Worm (Caenorhabditis elegans) whole organism, midembryonic: ENCODE measurements around the gene F31D5.2.
"Not testable (repeated sequence)": the region's sequence is repeated elsewhere in the genome, so short reads cannot be mapped to it uniquely, and the experiment has no call there.

Experiments used
- T22C8.4 ChIP-seq: fragments of 200-800 bp; sonication (Bioruptor generic); IDR thresholded peaks from 2 replicates; pipeline ENCODE4 v1.3.6; 2022; ENCODE audit warnings: missing genetic modification characterization, missing compliant biosample characterization
- cog-1 ChIP-seq: sonication (generic microtip); optimal IDR thresholded peaks from 2 replicates; lab custom pipeline; 2016; ENCODE audit warnings: missing genetic modification characterization, missing compliant biosample characterization
- flt-1 ChIP-seq: fragments of 200-800 bp; sonication (Bioruptor generic); IDR thresholded peaks from 2 replicates; pipeline ENCODE4 v1.3.6; 2022; ENCODE audit warnings: missing genetic modification characterization, missing compliant biosample characterization
- klf-2 ChIP-seq: fragments of 200-800 bp; sonication (Bioruptor generic); conservative IDR thresholded peaks from 2 replicates; pipeline ENCODE4 v1.3.6; 2022; ENCODE audit warnings: missing genetic modification reagents, missing genetic modification characterization, missing compliant biosample characterization
- med-1 ChIP-seq: sonication (generic microtip); optimal IDR thresholded peaks from 2 replicates; lab custom pipeline; 2017; ENCODE audit warnings: missing genetic modification characterization, mild to moderate bottlenecking, missing compliant biosample characterization, antibody characterized with exemption, missing genetic modification reagents; ENCODE audit not compliant: insufficient read depth
- ref-1 ChIP-seq: fragments of 200-800 bp; sonication (Bioruptor generic); conservative IDR thresholded peaks from 2 replicates; pipeline ENCODE4 v1.3.6; 2022; ENCODE audit warnings: missing genetic modification reagents, missing genetic modification characterization, missing compliant biosample characterization
- tab-1 ChIP-seq: fragments of 200-800 bp; sonication (Bioruptor generic); IDR thresholded peaks from 2 replicates; pipeline ENCODE4 v1.3.6; 2022; ENCODE audit warnings: missing genetic modification characterization, missing compliant biosample characterization
- ztf-23 ChIP-seq: fragments of 200-800 bp; sonication (Bioruptor generic); IDR thresholded peaks from 2 replicates; pipeline ENCODE4 v1.3.6; 2022; ENCODE audit warnings: missing genetic modification reagents, missing genetic modification characterization, missing compliant biosample characterization
- ztf-29 ChIP-seq: fragments of 200-800 bp; sonication (Bioruptor generic); IDR thresholded peaks from 2 replicates; pipeline ENCODE4 v1.3.6; 2022; ENCODE audit warnings: missing genetic modification reagents, missing genetic modification characterization, missing compliant biosample characterization

Gene F31D5.2

DNA sequence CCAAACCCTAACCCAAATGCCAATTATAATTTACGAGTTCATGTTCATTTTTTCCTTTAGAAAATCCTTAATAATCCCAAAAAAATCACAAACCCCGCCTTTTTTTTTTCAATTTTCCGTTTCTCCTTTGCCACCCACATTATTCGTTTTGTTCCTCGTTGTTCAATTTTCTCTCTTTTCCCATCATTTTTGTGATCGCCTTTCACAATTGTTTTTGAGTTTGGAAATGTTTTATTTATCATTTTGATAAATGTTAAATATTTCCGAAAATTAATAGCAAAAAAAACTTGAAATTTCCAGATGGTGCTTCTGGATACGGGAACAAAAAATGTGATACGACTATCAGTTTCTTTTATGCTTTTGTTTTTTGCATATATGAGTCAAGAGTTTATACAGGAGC lies at the start of gene F31D5.2:
TSS of gene F31D5.2 (plus strand) at position 301 of the 400 bp plus-strand sequence.
- TF ChIP-seq ztf-29 (GFP tag; lab: Robert Waterston, UW) (no peak), ztf-23 (GFP tag; lab: Robert Waterston, UW) (no peak), med-1 (no peak), cog-1 (no peak), ref-1 (GFP tag; lab: Robert Waterston, UW) (no peak), tab-1 (no peak), klf-2 (GFP tag; lab: Robert Waterston, UW) (no peak), T22C8.4 (GFP tag; lab: Robert Waterston, UW) (no peak), flt-1 (GFP tag; lab: Robert Waterston, UW) (no peak)

DNA sequence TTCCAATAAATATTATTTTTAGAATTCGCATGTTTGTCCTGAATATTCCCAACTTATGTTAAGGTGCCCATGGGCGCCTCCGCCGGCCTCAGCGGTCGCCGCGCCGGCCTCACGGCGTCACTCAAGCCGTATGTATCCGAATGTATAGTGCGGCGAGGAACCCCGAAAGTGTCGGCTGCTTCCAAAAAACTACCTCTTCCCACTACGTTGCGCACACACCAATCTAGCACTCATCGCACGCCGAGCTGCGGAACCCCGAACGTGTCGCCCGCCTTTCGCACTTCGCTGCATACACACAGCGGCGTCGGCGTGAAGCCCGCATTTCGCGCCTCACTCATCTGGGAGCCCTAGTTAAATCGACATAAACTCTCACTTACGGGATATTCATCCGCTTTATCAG lies 47.6 kb upstream of the F31D5.2 start:
- TF ChIP-seq ref-1 (GFP tag; lab: Robert Waterston, UW) (no peak), T22C8.4 (GFP tag; lab: Robert Waterston, UW) (no peak), klf-2 (GFP tag; lab: Robert Waterston, UW) (no peak), ztf-23 (GFP tag; lab: Robert Waterston, UW) (no peak)

DNA sequence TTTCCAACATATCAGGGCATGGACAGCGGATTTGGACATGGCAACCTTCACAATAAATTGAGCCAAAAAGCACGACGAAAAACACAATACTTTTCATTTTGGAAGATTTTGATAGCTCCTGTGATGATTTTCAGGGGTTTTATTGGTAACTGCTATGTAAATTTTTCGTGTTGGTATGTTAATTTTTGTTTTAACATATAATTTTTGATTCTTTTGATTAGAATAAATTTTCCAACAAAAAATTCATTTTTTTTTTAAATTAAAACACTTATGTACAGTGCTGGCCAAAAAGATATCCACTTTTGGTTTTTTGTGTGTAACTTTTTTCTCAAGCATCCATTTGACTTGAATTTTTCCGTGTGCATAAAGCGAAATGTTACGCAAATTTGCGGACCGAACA lies 47.0 kb upstream of the F31D5.2 start, which contains the start of gene R03H10.4:
TSS of gene R03H10.4 (minus strand) at position 101 of the 400 bp plus-strand sequence.
- TF ChIP-seq T22C8.4 (GFP tag; lab: Robert Waterston, UW); ref-1 (GFP tag; lab: Robert Waterston, UW); cog-1: not testable (repeated sequence)

DNA sequence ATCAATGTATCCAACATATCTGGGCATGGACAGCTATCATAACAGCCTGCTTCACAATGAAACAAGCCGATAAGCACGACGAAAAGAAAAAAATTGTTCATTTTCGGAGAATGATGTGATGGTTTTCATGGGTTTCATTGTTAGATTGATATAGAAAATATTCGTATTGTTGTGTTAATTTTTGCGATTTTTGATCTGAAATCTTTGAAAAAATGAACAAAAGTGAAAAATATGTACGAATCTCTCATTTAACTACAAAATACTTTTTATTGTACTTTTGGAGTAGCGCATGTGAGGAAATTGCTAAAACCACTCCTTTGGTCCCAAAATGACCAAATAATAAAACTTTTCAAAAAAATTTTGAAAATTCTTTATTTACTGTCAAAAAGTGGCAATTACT lies 44.9 kb upstream of the F31D5.2 start, which contains the start of gene R03H10.5:
TSS of gene R03H10.5 (minus strand) at position 101 of the 400 bp plus-strand sequence.
- TF ChIP-seq ref-1 (GFP tag; lab: Robert Waterston, UW) (no peak), ztf-23 (GFP tag; lab: Robert Waterston, UW) (no peak), tab-1 (no peak), med-1 (no peak), cog-1 (no peak)

DNA sequence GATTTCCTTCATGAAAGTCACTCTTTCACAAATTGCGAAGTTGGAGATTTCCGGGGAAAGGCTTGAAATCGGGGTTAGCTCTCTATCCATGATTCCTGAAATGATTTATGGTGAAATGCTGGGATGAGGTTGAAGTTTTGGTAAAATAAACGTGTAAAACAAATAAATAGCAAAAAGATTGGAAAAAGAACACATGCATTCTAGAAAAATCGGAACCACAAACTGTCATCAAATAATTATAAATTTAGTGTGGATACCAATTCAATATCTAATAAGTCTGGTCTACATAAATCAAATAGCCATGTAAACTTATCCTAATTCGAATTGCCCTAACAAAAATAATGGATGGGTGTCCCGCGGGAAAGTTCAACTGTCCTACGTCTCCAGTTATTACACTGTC lies 42.0 kb upstream of the F31D5.2 start, which contains the start of gene R03H10.6:
TSS of gene R03H10.6 (minus strand) at position 101 of the 400 bp plus-strand sequence.
- TF ChIP-seq flt-1 (GFP tag; lab: Robert Waterston, UW) (no peak), ref-1 (GFP tag; lab: Robert Waterston, UW) (no peak), ztf-29 (GFP tag; lab: Robert Waterston, UW) (no peak), tab-1 (no peak), T22C8.4 (GFP tag; lab: Robert Waterston, UW) (no peak), klf-2 (GFP tag; lab: Robert Waterston, UW) (no peak), ztf-23 (GFP tag; lab: Robert Waterston, UW) (no peak), cog-1 (no peak), med-1 (no peak)

DNA sequence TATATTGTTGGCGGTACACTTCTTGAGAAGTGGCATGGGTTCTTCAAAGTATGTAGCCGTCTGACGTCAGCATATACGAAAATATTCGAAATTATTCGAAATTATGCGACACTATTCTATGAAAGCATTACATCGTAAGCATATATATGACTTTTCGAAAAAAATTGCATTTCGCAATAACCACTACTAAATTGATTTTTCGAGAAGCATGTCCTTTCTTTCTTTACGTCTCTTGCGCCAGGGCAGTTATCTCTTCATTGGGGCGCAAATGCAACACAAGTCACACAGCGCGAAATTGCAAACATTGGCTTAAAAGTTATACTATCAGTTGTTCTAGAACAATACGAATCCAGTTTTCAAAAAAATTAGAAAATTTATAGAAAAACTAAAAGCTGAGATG lies 41.6 kb upstream of the F31D5.2 start:
- TF ChIP-seq klf-2 (GFP tag; lab: Robert Waterston, UW): no peak
- no peak for TF ChIP-seq ztf-23 (GFP tag; lab: Robert Waterston, UW)
- no peak for TF ChIP-seq flt-1 (GFP tag; lab: Robert Waterston, UW)
- TF ChIP-seq ref-1 (GFP tag; lab: Robert Waterston, UW): no peak
- TF ChIP-seq ztf-29 (GFP tag; lab: Robert Waterston, UW): no peak
- no peak for TF ChIP-seq T22C8.4 (GFP tag; lab: Robert Waterston, UW)
- no peak for TF ChIP-seq tab-1
- no peak for TF ChIP-seq cog-1
- no peak for TF ChIP-seq med-1

DNA sequence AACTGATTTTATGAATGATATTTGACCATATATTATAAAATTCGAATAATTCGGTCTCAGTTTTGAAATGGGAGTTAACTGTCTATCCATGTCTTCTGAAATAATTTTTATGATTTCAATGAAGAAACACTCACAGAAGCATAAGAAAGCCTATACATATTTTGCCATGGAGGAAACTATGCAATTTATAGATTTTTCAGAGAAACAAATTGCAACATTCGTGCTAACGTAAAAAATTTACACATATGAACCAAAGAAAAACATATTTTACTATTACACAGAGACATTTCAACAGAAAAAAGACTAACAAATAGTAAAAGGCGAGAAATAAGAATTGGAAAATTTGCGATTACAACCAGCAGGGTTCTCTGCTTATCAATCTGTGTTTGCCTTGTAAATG lies 36.6 kb upstream of the F31D5.2 start, which contains the start of gene R03H10.7:
TSS of gene R03H10.7 (minus strand) at position 101 of the 400 bp plus-strand sequence.
- no peak for TF ChIP-seq T22C8.4 (GFP tag; lab: Robert Waterston, UW)
- TF ChIP-seq ztf-23 (GFP tag; lab: Robert Waterston, UW): no peak
- TF ChIP-seq ztf-29 (GFP tag; lab: Robert Waterston, UW): no peak
- TF ChIP-seq ref-1 (GFP tag; lab: Robert Waterston, UW): no peak
- no peak for TF ChIP-seq tab-1
- no peak for TF ChIP-seq med-1
- no peak for TF ChIP-seq klf-2 (GFP tag; lab: Robert Waterston, UW)
- no peak for TF ChIP-seq cog-1
- no peak for TF ChIP-seq flt-1 (GFP tag; lab: Robert Waterston, UW)

DNA sequence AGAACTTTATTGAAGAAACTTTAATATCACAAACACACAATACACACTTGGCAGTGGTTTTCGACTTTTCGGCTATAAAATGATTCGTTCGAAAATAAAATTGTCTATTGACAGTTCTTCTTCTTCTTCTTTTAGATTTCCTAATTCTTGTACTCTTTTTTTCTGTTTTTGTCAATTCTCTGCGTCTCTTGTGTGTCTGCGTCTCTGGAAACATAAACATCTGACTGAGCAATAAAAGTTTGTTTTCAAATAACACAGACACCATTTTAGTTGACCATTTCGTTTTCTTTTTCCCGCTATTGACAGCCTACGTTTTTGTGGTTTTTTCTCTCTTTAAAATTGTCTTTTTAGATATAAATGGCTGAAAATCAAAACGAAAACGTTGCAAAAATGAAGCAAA lies 35.5 kb upstream of the F31D5.2 start, which contains the start of gene R03H10.1:
TSS of gene R03H10.1 (plus strand) at position 352 of the 400 bp plus-strand sequence.
- TF ChIP-seq med-1 (no peak), tab-1 (no peak), flt-1 (GFP tag; lab: Robert Waterston, UW) (no peak), T22C8.4 (GFP tag; lab: Robert Waterston, UW) (no peak), ztf-29 (GFP tag; lab: Robert Waterston, UW) (no peak), cog-1 (no peak), ref-1 (GFP tag; lab: Robert Waterston, UW) (no peak), klf-2 (GFP tag; lab: Robert Waterston, UW) (no peak), ztf-23 (GFP tag; lab: Robert Waterston, UW) (no peak)

DNA sequence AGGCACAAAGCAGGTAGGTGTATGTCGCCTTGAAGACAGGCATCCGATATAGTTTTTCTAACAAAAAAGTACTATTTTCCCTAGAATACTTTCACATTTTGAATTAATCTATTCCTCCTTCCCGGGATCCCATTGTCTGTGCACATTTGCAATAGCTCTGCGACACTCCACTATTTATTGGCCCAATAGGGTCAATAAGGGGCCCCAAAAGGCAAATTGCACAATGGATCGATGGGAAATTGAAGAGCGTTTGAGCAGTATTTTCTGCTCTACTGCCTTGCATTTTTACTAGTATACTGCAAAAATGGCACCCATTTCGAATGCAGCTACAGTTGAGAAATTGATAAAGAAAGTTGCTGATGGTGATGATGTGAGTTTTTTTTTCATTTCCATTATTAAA lies 33.1 kb upstream of the F31D5.2 start, which contains the start of gene R03H10.11:
TSS of gene R03H10.11 (plus strand) at position 301 of the 400 bp plus-strand sequence.
- TF ChIP-seq flt-1 (GFP tag; lab: Robert Waterston, UW) (no peak), cog-1 (no peak), ztf-23 (GFP tag; lab: Robert Waterston, UW) (no peak), ref-1 (GFP tag; lab: Robert Waterston, UW) (no peak), T22C8.4 (GFP tag; lab: Robert Waterston, UW) (no peak), med-1 (no peak), klf-2 (GFP tag; lab: Robert Waterston, UW) (no peak), tab-1 (no peak), ztf-29 (GFP tag; lab: Robert Waterston, UW) (no peak)

DNA sequence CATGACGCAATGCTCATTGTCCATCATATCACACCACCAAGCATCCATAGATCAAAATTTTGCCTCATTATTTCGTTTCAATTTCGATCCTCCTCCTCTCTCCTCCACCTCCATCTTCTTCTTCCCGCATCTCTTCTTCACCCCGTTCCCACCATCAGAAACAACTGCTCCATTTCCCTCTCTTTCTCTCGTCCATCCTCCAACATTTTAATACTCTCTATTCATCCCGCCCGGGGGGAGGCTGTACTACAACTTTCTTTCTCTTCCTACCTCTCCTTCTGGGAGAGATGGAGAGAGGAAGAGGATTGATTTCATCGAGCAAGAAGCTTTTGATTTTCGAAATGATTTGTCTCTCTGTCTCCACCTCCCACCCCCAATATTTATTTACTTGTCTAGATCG lies 31.4 kb upstream of the F31D5.2 start:
- TF ChIP-seq ztf-29 (GFP tag; lab: Robert Waterston, UW) (no peak), med-1 (no peak), tab-1 (no peak), klf-2 (GFP tag; lab: Robert Waterston, UW) (no peak), flt-1 (GFP tag; lab: Robert Waterston, UW) (no peak), T22C8.4 (GFP tag; lab: Robert Waterston, UW) (no peak), ztf-23 (GFP tag; lab: Robert Waterston, UW) (no peak), ref-1 (GFP tag; lab: Robert Waterston, UW) (no peak), cog-1 (no peak)
